Worm (Caenorhabditis elegans): ENCODE results near the gene T16G12.9.

ce11 chrIII:10090685-10091084, 12.6 kb upstream of the T16G12.9 start, which contains the start of gene gtf-2H2C:
- TF ChIP-seq nhr-102 (tag; optimal IDR thresholded peaks at IDR 0.05) (no peak), hlh-30 (tag; optimal IDR thresholded peaks at IDR 0.05; ENCODE audit: insufficient read depth) (no peak), ceh-82 (tag; optimal IDR thresholded peaks at IDR 0.05) (no peak), egl-27 (tag; optimal IDR thresholded peaks at IDR 0.05) (no peak)
